Fruit fly (Drosophila melanogaster) whole organism, prepupa: ENCODE measurements around the gene RpL7A.
A peak's percentile ranks its signal among the peaks of the same experiment; 100 is the strongest.

Source experiments
- CG10631 ChIP-seq: fragments of 200-800 bp; sonication (Bioruptor generic); optimal IDR thresholded peaks from 2 replicates; lab custom pipeline; 2016; ENCODE audit warnings: missing biosample characterization, missing genetic modification characterization
- CG11294 ChIP-seq: fragments of 200-800 bp; sonication (Bioruptor generic); IDR thresholded peaks from 2 replicates; pipeline ENCODE4 v1.3.6; 2022; ENCODE audit warnings: missing biosample characterization, missing genetic modification characterization
- CG11762 ChIP-seq: fragments of 200-800 bp; sonication (Bioruptor generic); optimal IDR thresholded peaks from 3 replicates; lab custom pipeline; 2016; ENCODE audit warnings: missing biosample characterization, missing genetic modification characterization; ENCODE audit not compliant: insufficient read depth
- CG15336 ChIP-seq: fragments of 200-800 bp; sonication (Bioruptor generic); IDR thresholded peaks from 2 replicates; pipeline ENCODE4 v1.3.6; 2022; ENCODE audit warnings: missing biosample characterization, missing genetic modification characterization
- CG16779 ChIP-seq: fragments of 200-800 bp; sonication (Bioruptor generic); optimal IDR thresholded peaks from 3 replicates; lab custom pipeline; 2017; ENCODE audit warnings: missing biosample characterization, mild to moderate bottlenecking, missing genetic modification characterization
- CG3032 ChIP-seq: fragments of 200-800 bp; optimal IDR thresholded peaks from 2 replicates; lab custom pipeline; 2019; ENCODE audit warnings: missing biosample characterization, mild to moderate bottlenecking, missing genetic modification characterization, moderate library complexity
- CG31627 ChIP-seq: fragments of 200-800 bp; sonication (Bioruptor generic); optimal IDR thresholded peaks from 3 replicates; lab custom pipeline; 2016; ENCODE audit warnings: missing biosample characterization, missing genetic modification characterization
- CG32006 ChIP-seq: fragments of 200-800 bp; sonication (Bioruptor generic); optimal IDR thresholded peaks from 3 replicates; lab custom pipeline; 2017; ENCODE audit warnings: missing biosample characterization, mild to moderate bottlenecking, missing genetic modification characterization
- CG4318 ChIP-seq: fragments of 200-800 bp; sonication (Bioruptor generic); optimal IDR thresholded peaks from 3 replicates; lab custom pipeline; 2017; ENCODE audit warnings: missing biosample characterization, mild to moderate bottlenecking, missing genetic modification characterization
- CG6163 ChIP-seq: fragments of 200-800 bp; sonication (Bioruptor generic); IDR thresholded peaks from 3 replicates; pipeline ENCODE4 v1.3.6; 2022; ENCODE audit warnings: missing biosample characterization, missing genetic modification characterization
- CG6854 ChIP-seq: fragments of 200-800 bp; sonication (Bioruptor generic); optimal IDR thresholded peaks from 2 replicates; lab custom pipeline; 2017; ENCODE audit warnings: missing biosample characterization, mild to moderate bottlenecking, missing genetic modification characterization
- CG7368 ChIP-seq: fragments of 200-800 bp; sonication (Bioruptor generic); optimal IDR thresholded peaks from 3 replicates; lab custom pipeline; 2016; ENCODE audit warnings: missing biosample characterization, missing genetic modification characterization
- CG8119 ChIP-seq: fragments of 200-800 bp; sonication (Bioruptor generic); IDR thresholded peaks from 3 replicates; pipeline ENCODE4 v1.3.6; 2022; ENCODE audit warnings: missing biosample characterization, missing genetic modification characterization
- CG8319 ChIP-seq: fragments of 200-800 bp; sonication (Bioruptor generic); optimal IDR thresholded peaks from 3 replicates; lab custom pipeline; 2016; ENCODE audit warnings: missing biosample characterization, missing genetic modification characterization
- CG8632 ChIP-seq: fragments of 200-800 bp; sonication (Bioruptor generic); optimal IDR thresholded peaks from 3 replicates; lab custom pipeline; 2016; ENCODE audit warnings: missing biosample characterization, missing genetic modification characterization
- CG9139 ChIP-seq: fragments of 200-800 bp; sonication (Bioruptor generic); optimal IDR thresholded peaks from 3 replicates; lab custom pipeline; 2017; ENCODE audit warnings: missing biosample characterization, mild to moderate bottlenecking, missing genetic modification characterization
- Eip75B ChIP-seq: fragments of 200-800 bp; sonication (Bioruptor generic); optimal IDR thresholded peaks from 3 replicates; lab custom pipeline; 2016; ENCODE audit warnings: missing biosample characterization, missing genetic modification characterization
- Eip78C ChIP-seq: fragments of 200-800 bp; sonication (Bioruptor generic); peaks from one replicate; lab custom pipeline; 2016; ENCODE audit warnings: missing biosample characterization, missing genetic modification characterization
- Ets21C ChIP-seq: fragments of 200-800 bp; sonication (Bioruptor generic); optimal IDR thresholded peaks from 3 replicates; lab custom pipeline; 2016; ENCODE audit warnings: missing biosample characterization, missing genetic modification characterization
- Ets96B ChIP-seq: fragments of 200-800 bp; optimal IDR thresholded peaks from 2 replicates; lab custom pipeline; 2019; ENCODE audit warnings: missing biosample characterization, mild to moderate bottlenecking, missing genetic modification characterization, moderate library complexity
- Hr38 ChIP-seq: sonication (Bioruptor generic); optimal IDR thresholded peaks from 2 replicates; lab custom pipeline; 2016; ENCODE audit warnings: missing biosample characterization, missing genetic modification characterization
- Hr39 ChIP-seq: fragments of 200-800 bp; sonication (Bioruptor generic); optimal IDR thresholded peaks from 2 replicates; lab custom pipeline; 2016; ENCODE audit warnings: missing biosample characterization, missing genetic modification characterization
- Lpt ChIP-seq: fragments of 200-800 bp; sonication (Bioruptor generic); optimal IDR thresholded peaks from 3 replicates; lab custom pipeline; 2016; ENCODE audit warnings: missing biosample characterization, missing genetic modification characterization
- Met ChIP-seq: fragments of 200-800 bp; sonication (Bioruptor generic); optimal IDR thresholded peaks from 3 replicates; lab custom pipeline; 2016; ENCODE audit warnings: missing biosample characterization, missing genetic modification characterization
- OdsH ChIP-seq: fragments of 200-800 bp; sonication (Bioruptor generic); optimal IDR thresholded peaks from 3 replicates; lab custom pipeline; 2016; ENCODE audit warnings: missing biosample characterization, missing genetic modification characterization
- Sox102F ChIP-seq: fragments of 200-800 bp; sonication (Bioruptor generic); optimal IDR thresholded peaks from 2 replicates; lab custom pipeline; 2016; ENCODE audit warnings: missing biosample characterization, mild to moderate bottlenecking, missing genetic modification characterization
- Sox15 ChIP-seq: fragments of 200-800 bp; sonication (Bioruptor generic); optimal IDR thresholded peaks from 3 replicates; lab custom pipeline; 2016; ENCODE audit warnings: missing biosample characterization, missing genetic modification characterization
- achi ChIP-seq: fragments of 200-800 bp; sonication (Bioruptor generic); optimal IDR thresholded peaks from 3 replicates; lab custom pipeline; 2016; ENCODE audit warnings: missing biosample characterization, missing genetic modification characterization
- acj6 ChIP-seq: fragments of 200-800 bp; sonication (Bioruptor generic); optimal IDR thresholded peaks from 3 replicates; lab custom pipeline; 2016; ENCODE audit warnings: missing biosample characterization, missing genetic modification characterization
- dsx ChIP-seq: fragments of 200-800 bp; optimal IDR thresholded peaks from 3 replicates; lab custom pipeline; 2019; ENCODE audit warnings: missing biosample characterization, mild to moderate bottlenecking, missing genetic modification characterization, moderate library complexity; ENCODE audit not compliant: poor library complexity, severe bottlenecking
- eg ChIP-seq: fragments of 200-800 bp; sonication (Bioruptor generic); IDR thresholded peaks from 3 replicates; pipeline ENCODE4 v1.3.6; 2022; ENCODE audit warnings: missing biosample characterization, missing genetic modification characterization
- esn ChIP-seq: fragments of 200-800 bp; sonication (Bioruptor generic); optimal IDR thresholded peaks from 2 replicates; lab custom pipeline; 2016; ENCODE audit warnings: missing biosample characterization, mild to moderate bottlenecking, missing genetic modification characterization, moderate library complexity
- fd59A ChIP-seq: fragments of 200-800 bp; sonication (Bioruptor generic); optimal IDR thresholded peaks from 2 replicates; lab custom pipeline; 2017; ENCODE audit warnings: missing biosample characterization, mild to moderate bottlenecking, missing genetic modification characterization, missing genetic modification reagents
- fd85E ChIP-seq: fragments of 200-800 bp; sonication (Bioruptor generic); optimal IDR thresholded peaks from 3 replicates; lab custom pipeline; 2016; ENCODE audit warnings: missing biosample characterization, missing genetic modification characterization
- lz ChIP-seq: fragments of 200-800 bp; sonication (Bioruptor generic); optimal IDR thresholded peaks from 3 replicates; lab custom pipeline; 2016; ENCODE audit warnings: missing biosample characterization, missing genetic modification characterization
- net ChIP-seq: fragments of 200-800 bp; sonication (Bioruptor generic); optimal IDR thresholded peaks from 3 replicates; lab custom pipeline; 2016; ENCODE audit warnings: missing biosample characterization, missing genetic modification characterization
- pdm3 ChIP-seq: fragments of 200-800 bp; sonication (Bioruptor generic); optimal IDR thresholded peaks from 3 replicates; lab custom pipeline; 2016; ENCODE audit warnings: missing biosample characterization, missing genetic modification characterization
- salr ChIP-seq, 2 experiments: fragments of 200-800 bp; sonication (Bioruptor generic); optimal IDR thresholded peaks; 3 replicates each; lab custom pipeline; 2016 to 2018; ENCODE audit warnings: missing biosample characterization in 2 of 2, missing genetic modification characterization in 2 of 2, mild to moderate bottlenecking in 1 of 2
- svp ChIP-seq: fragments of 200-800 bp; sonication (Bioruptor generic); peaks from one replicate; lab custom pipeline; 2016; ENCODE audit warnings: missing biosample characterization, missing genetic modification characterization
- topi ChIP-seq: fragments of 200-800 bp; sonication (Bioruptor generic); optimal IDR thresholded peaks from 3 replicates; lab custom pipeline; 2016; ENCODE audit warnings: missing biosample characterization, missing genetic modification characterization
- vri ChIP-seq: fragments of 200-800 bp; sonication (Bioruptor generic); optimal IDR thresholded peaks from 3 replicates; lab custom pipeline; 2016; ENCODE audit warnings: missing biosample characterization, mild to moderate bottlenecking, missing genetic modification characterization

RpL7A gene

dm6 chrX:6545862-6546270 lies 12.7 kb upstream of the RpL7A start:
- TF ChIP-seq net (GFP tag; lab: Kevin White, UChicago) (no peak), dsx (GFP tag; lab: Kevin White, UChicago) (no peak), OdsH (GFP tag; lab: Kevin White, UChicago) (no peak), fd59A (GFP tag; lab: Kevin White, UChicago) (no peak), vri (peak; percentile 56), svp (GFP tag; lab: Kevin White, UChicago) (peak; percentile 73), Eip78C (GFP tag; lab: Kevin White, UChicago) (peak; percentile 49), lz (GFP tag; lab: Kevin White, UChicago) (no peak), Eip75B (GFP tag; lab: Kevin White, UChicago) (no peak), pdm3 (no peak), Ets21C (GFP tag; lab: Kevin White, UChicago) (no peak), Hr38 (no peak), CG6163 (GFP tag; lab: Robert Waterston, UW) (0 out of 3 replicates have a peak, but pooled peaks have one; percentile 31), CG31627 (GFP tag; lab: Kevin White, UChicago) (no peak), achi (GFP tag; lab: Kevin White, UChicago) (no peak), eg (GFP tag; lab: Robert Waterston, UW) (peak; percentile 14; the same call in 1 of the 3 replicates), CG8632 (GFP tag; lab: Kevin White, UChicago) (no peak), CG11294 (no peak), CG8119 (no peak), esn (GFP tag; lab: Kevin White, UChicago) (no peak), Met (GFP tag; lab: Kevin White, UChicago) (peak; percentile 1), CG6854 (no peak), CG4318 (GFP tag; lab: Kevin White, UChicago) (no peak), CG15336 (GFP tag; lab: Robert Waterston, UW) (peak; percentile 46), Ets96B (tag; lab: Kevin White, UChicago) (no peak), Sox102F (GFP tag; lab: Kevin White, UChicago) (no peak), CG11762 (GFP tag; lab: Kevin White, UChicago) (no peak), CG16779 (tag; lab: Kevin White, UChicago) (no peak), CG3032 (tag; lab: Kevin White, UChicago) (no peak), CG7368 (no peak), Hr39 (GFP tag; lab: Kevin White, UChicago) (no peak), fd85E (GFP tag; lab: Kevin White, UChicago) (no peak), topi (GFP tag; lab: Kevin White, UChicago) (no peak), CG8319 (GFP tag; lab: Kevin White, UChicago) (no peak), Sox15 (no peak), acj6 (no peak)
- TF ChIP-seq, all 60 proteins: peak for 7

- TF ChIP-seq CG9139 (GFP tag; lab: Kevin White, UChicago) (no peak), svp (GFP tag; lab: Kevin White, UChicago) (peak; percentile 83), salr (GFP tag; optimal IDR thresholded peaks at IDR 0.05; lab: Kevin White, UChicago) (peak in 1 of 2 experiments; percentile 1), CG10631 (GFP tag; lab: Kevin White, UChicago) (peak; percentile 30), CG32006 (peak; percentile 6), Lpt (GFP tag; lab: Kevin White, UChicago) (no peak), CG6854 (no peak), CG6163 (GFP tag; lab: Robert Waterston, UW) (0 out of 3 replicates have a peak, but pooled peaks have one; percentile 19), Eip78C (GFP tag; lab: Kevin White, UChicago) (peak; percentile 72)
Observed at dm6 chrX:6543569-6544173, 10.5 kb upstream of the RpL7A start.
